Worm (Caenorhabditis elegans) whole organism, L4 larva: ENCODE results near the gene hda-11.

Experiments
- F10B5.3 ChIP-seq: sonication (generic microtip); optimal IDR thresholded peaks from 2 replicates; lab custom pipeline; 2016; ENCODE audit warnings: mild to moderate bottlenecking, missing genetic modification characterization, missing compliant biosample characterization
- F37D6.2 ChIP-seq: sonication (generic microtip); optimal IDR thresholded peaks from 2 replicates; lab custom pipeline; 2016; ENCODE audit warnings: mild to moderate bottlenecking, missing genetic modification characterization, missing compliant biosample characterization
- F49E8.2 ChIP-seq: sonication (generic microtip); optimal IDR thresholded peaks from 2 replicates; lab custom pipeline; 2016; ENCODE audit warnings: missing compliant biosample characterization, mild to moderate bottlenecking, missing genetic modification characterization, borderline replicate concordance
- T26A8.4 ChIP-seq: fragments of 200-800 bp; sonication (Bioruptor generic); IDR thresholded peaks from 2 replicates; pipeline ENCODE4 v1.3.6; 2022; ENCODE audit warnings: missing genetic modification characterization, missing compliant biosample characterization
- Y48G9A.11 ChIP-seq: fragments of 200-800 bp; sonication (Bioruptor generic); IDR thresholded peaks from 2 replicates; pipeline ENCODE4 v1.3.6; 2022; ENCODE audit warnings: missing genetic modification reagents, missing genetic modification characterization, missing compliant biosample characterization
- Y5F2A.4 ChIP-seq: fragments of 200-800 bp; sonication (Bioruptor generic); optimal IDR thresholded peaks from 2 replicates; lab custom pipeline; 2018; ENCODE audit warnings: mild to moderate bottlenecking, missing genetic modification characterization, missing compliant biosample characterization
- ZK337.2 ChIP-seq: fragments of 200-800 bp; sonication (Bioruptor generic); IDR thresholded peaks from 2 replicates; pipeline ENCODE4 v1.3.6; 2022; ENCODE audit warnings: missing genetic modification reagents, missing genetic modification characterization, missing compliant biosample characterization
- ZK546.5 ChIP-seq, 2 experiments: sonication (generic microtip); optimal IDR thresholded peaks; 2 replicates each; lab custom pipeline; 2017; ENCODE audit warnings: missing biosample characterization in 2 of 2, missing genetic modification characterization in 2 of 2
- aha-1 ChIP-seq: fragments of 150-350 bp; peaks from one replicate; lab custom pipeline; 2014; ENCODE audit warnings: missing biosample characterization, missing genetic modification characterization
- aly-2 ChIP-seq: sonication (generic microtip); optimal IDR thresholded peaks from 2 replicates; lab custom pipeline; 2018; ENCODE audit warnings: missing biosample characterization, missing genetic modification characterization
- ceh-20 ChIP-seq: fragments of 200-800 bp; sonication (Bioruptor generic); IDR thresholded peaks from 2 replicates; pipeline ENCODE4 v1.3.6; 2022; ENCODE audit warnings: missing genetic modification reagents, missing genetic modification characterization, missing compliant biosample characterization
- ceh-28 ChIP-seq: fragments of 150-350 bp; optimal IDR thresholded peaks from 2 replicates; lab custom pipeline; 2014; ENCODE audit warnings: missing biosample characterization, missing genetic modification reagents, missing genetic modification characterization
- ceh-32 ChIP-seq: sonication (generic microtip); optimal IDR thresholded peaks from 2 replicates; lab custom pipeline; 2016; ENCODE audit warnings: mild to moderate bottlenecking, missing genetic modification characterization, missing compliant biosample characterization; ENCODE audit not compliant: poor library complexity
- ceh-82 ChIP-seq: sonication (generic microtip); optimal IDR thresholded peaks from 2 replicates; lab custom pipeline; 2017; ENCODE audit warnings: missing biosample characterization, missing genetic modification characterization
- ctbp-1 ChIP-seq: fragments of 200-800 bp; sonication (Bioruptor generic); IDR thresholded peaks from 2 replicates; pipeline ENCODE4 v1.3.6; 2022; ENCODE audit warnings: missing genetic modification reagents, missing genetic modification characterization, missing compliant biosample characterization
- daf-12 ChIP-seq: fragments of 150-350 bp; optimal IDR thresholded peaks from 2 replicates; lab custom pipeline; 2014; ENCODE audit warnings: missing biosample characterization, missing genetic modification reagents, missing genetic modification characterization
- dpl-1 ChIP-seq: fragments of 150-350 bp; optimal IDR thresholded peaks from 2 replicates; lab custom pipeline; 2014; ENCODE audit warnings: missing biosample characterization, missing genetic modification reagents, missing genetic modification characterization
- dve-1 ChIP-seq: sonication (generic microtip); optimal IDR thresholded peaks from 2 replicates; lab custom pipeline; 2017; ENCODE audit warnings: antibody characterized with exemption, mild to moderate bottlenecking, missing genetic modification characterization, missing compliant biosample characterization; ENCODE audit not compliant: insufficient read depth
- egl-43 ChIP-seq: fragments of 200-800 bp; sonication (Bioruptor generic); IDR thresholded peaks from 2 replicates; pipeline ENCODE4 v1.3.6; 2022; ENCODE audit warnings: missing genetic modification reagents, missing genetic modification characterization, missing compliant biosample characterization
- fkh-10 ChIP-seq: fragments of 150-350 bp; optimal IDR thresholded peaks from 2 replicates; lab custom pipeline; 2014; ENCODE audit warnings: missing biosample characterization, missing genetic modification reagents, missing genetic modification characterization
- gei-8 ChIP-seq: fragments of 200-800 bp; sonication (Bioruptor generic); optimal IDR thresholded peaks from 2 replicates; lab custom pipeline; 2018; ENCODE audit warnings: mild to moderate bottlenecking, missing genetic modification characterization, missing compliant biosample characterization
- hif-1 ChIP-seq, 2 experiments: sonication (generic microtip); optimal IDR thresholded peaks; 2 replicates each; lab custom pipeline; 2016 to 2017; ENCODE audit warnings: missing compliant biosample characterization in 2 of 2, missing genetic modification characterization in 2 of 2, missing genetic modification reagents in 2 of 2, missing genotype in 2 of 2, mild to moderate bottlenecking in 1 of 2
- hlh-11 ChIP-seq: fragments of 200-800 bp; sonication (Bioruptor generic); optimal IDR thresholded peaks from 2 replicates; lab custom pipeline; 2018; ENCODE audit warnings: mild to moderate bottlenecking, missing genetic modification characterization, missing compliant biosample characterization
- hmg-1.1 ChIP-seq: fragments of 200-800 bp; sonication (Bioruptor generic); IDR thresholded peaks from 2 replicates; pipeline ENCODE4 v1.3.6; 2022; ENCODE audit warnings: missing genetic modification reagents, missing genetic modification characterization, missing compliant biosample characterization
- lir-3 ChIP-seq: sonication (generic microtip); optimal IDR thresholded peaks from 2 replicates; lab custom pipeline; 2016; ENCODE audit warnings: mild to moderate bottlenecking, missing genetic modification characterization, missing compliant biosample characterization
- mep-1 ChIP-seq: fragments of 150-350 bp; sonication (generic microtip); optimal IDR thresholded peaks from 3 replicates; lab custom pipeline; 2014; ENCODE audit warnings: missing biosample characterization, missing genetic modification characterization
- mxl-3 ChIP-seq: fragments of 200-800 bp; sonication (Bioruptor generic); optimal IDR thresholded peaks from 2 replicates; lab custom pipeline; 2018; ENCODE audit warnings: mild to moderate bottlenecking, missing genetic modification characterization, missing compliant biosample characterization
- nhr-28 ChIP-seq: fragments of 150-350 bp; optimal IDR thresholded peaks from 2 replicates; lab custom pipeline; 2014; ENCODE audit warnings: missing biosample characterization, missing genetic modification characterization
- nhr-41 ChIP-seq: fragments of 200-800 bp; sonication (Bioruptor generic); IDR thresholded peaks from 2 replicates; pipeline ENCODE4 v1.3.6; 2022; ENCODE audit warnings: missing genetic modification reagents, missing genetic modification characterization, missing compliant biosample characterization
- pha-4 ChIP-seq, 2 experiments: fragments of 150-350 bp in 1 of 2; fragments of 200-800 bp in 1 of 2; sonication (Bioruptor generic) in 1 of 2; IDR thresholded peaks in 1 of 2; optimal IDR thresholded peaks in 1 of 2; 2 replicates each; pipeline versions ENCODE4 v1.3.6 to Lab custom; 2014 to 2022; ENCODE audit warnings: missing genetic modification characterization in 2 of 2, missing genetic modification reagents in 2 of 2, missing biosample characterization in 1 of 2, missing compliant biosample characterization in 1 of 2
- pqm-1 ChIP-seq: sonication (generic microtip); optimal IDR thresholded peaks from 2 replicates; lab custom pipeline; 2017; ENCODE audit warnings: missing biosample characterization, missing genetic modification characterization
- saeg-2 ChIP-seq: fragments of 200-800 bp; sonication (Bioruptor generic); IDR thresholded peaks from 2 replicates; pipeline ENCODE4 v1.3.6; 2022; ENCODE audit warnings: missing genetic modification reagents, missing genetic modification characterization, missing compliant biosample characterization
- sdz-12 ChIP-seq: fragments of 200-800 bp; sonication (Bioruptor generic); optimal IDR thresholded peaks from 2 replicates; lab custom pipeline; 2018; ENCODE audit warnings: mild to moderate bottlenecking, missing genetic modification characterization, missing compliant biosample characterization
- set-16 ChIP-seq: fragments of 200-800 bp; sonication (Bioruptor generic); IDR thresholded peaks from 2 replicates; pipeline ENCODE4 v1.3.6; 2022; ENCODE audit warnings: missing genetic modification reagents, missing genetic modification characterization, missing compliant biosample characterization
- snpc-4 ChIP-seq: fragments of 150-350 bp; optimal IDR thresholded peaks from 2 replicates; lab custom pipeline; 2014; ENCODE audit warnings: missing biosample characterization, missing genetic modification characterization
- spr-1 ChIP-seq: sonication (generic microtip); optimal IDR thresholded peaks from 2 replicates; lab custom pipeline; 2016; ENCODE audit warnings: mild to moderate bottlenecking, missing genetic modification characterization, missing compliant biosample characterization
- unc-62 ChIP-seq, 3 experiments: fragments of 150-350 bp in 1 of 3; sonication (generic microtip); optimal IDR thresholded peaks in 2 of 3; peaks in 1 of 3; 1 replicate in 1 of 3; 2 replicates in 2 of 3; lab custom pipeline; 2014 to 2017; ENCODE audit warnings: missing biosample characterization in 3 of 3, missing genetic modification characterization in 3 of 3, missing genetic modification reagents in 3 of 3, missing genotype in 1 of 3
- vab-7 ChIP-seq: fragments of 200-800 bp; sonication (Bioruptor generic); IDR thresholded peaks from 2 replicates; pipeline ENCODE4 v1.3.6; 2022; ENCODE audit warnings: missing genetic modification reagents, missing genetic modification characterization, missing compliant biosample characterization
- zfp-3 ChIP-seq: fragments of 200-800 bp; sonication (Bioruptor generic); conservative IDR thresholded peaks from 2 replicates; pipeline ENCODE4 v1.3.6; 2022; ENCODE audit warnings: missing genetic modification reagents, missing genetic modification characterization, missing compliant biosample characterization

hda-11 gene

DNA sequence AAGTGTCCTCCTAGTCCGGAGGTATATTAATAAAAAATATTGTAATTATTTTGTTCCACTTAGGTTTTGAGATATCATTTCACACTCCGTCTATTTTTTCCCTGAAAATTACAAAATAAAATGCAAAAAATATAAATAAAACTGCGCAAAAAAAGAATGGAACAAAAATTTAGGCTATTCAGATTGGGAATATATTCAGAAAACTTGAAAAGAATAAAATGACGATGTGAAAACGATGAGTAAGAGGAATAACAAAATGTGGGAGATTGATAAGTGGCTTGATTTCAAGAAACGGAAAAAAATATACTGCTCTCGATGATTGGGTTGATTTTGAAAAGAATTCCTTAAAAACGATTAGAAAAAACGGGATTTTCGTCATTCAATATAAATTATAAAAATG is 11.7 kb upstream of the hda-11 start, which contains the start of gene dmsr-8:
Gene dmsr-8, minus strand, starts transcription at position 101 of the 400 bp plus-strand sequence.
- TF ChIP-seq spr-1 (tag; lab: Kevin White, UChicago): no peak
- TF ChIP-seq nhr-41 (GFP tag; lab: Robert Waterston, UW): no peak
- TF ChIP-seq F49E8.2 (tag; lab: Kevin White, UChicago): no peak
- TF ChIP-seq unc-62 (GFP tag; optimal IDR thresholded peaks at IDR 0.05 in 1 of 2; lab: Kevin White, UChicago): peak in 1 of 2 experiments; percentile 61
- TF ChIP-seq unc-62 (tag; optimal IDR thresholded peaks at IDR 0.05; lab: Kevin White, UChicago): no peak

DNA sequence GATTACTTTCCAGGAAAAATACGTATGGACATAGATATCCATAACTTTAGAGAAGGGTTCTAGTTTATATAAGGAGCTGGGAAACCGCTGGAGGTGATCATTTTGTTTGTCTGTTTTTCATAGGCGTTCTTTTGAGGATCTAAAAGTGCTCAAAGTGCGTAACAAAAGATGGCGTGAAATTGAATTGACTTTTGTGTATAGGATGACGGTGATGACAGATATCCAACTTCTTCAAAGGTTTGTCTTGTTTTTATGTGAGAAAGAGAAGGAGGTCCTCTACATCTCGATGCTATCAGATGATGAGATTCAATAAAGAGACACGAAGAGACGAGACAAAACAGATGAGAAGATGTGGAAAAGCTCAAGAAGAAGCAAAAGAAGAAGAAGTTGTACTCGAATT is 9.3 kb upstream of the hda-11 start:
- TF ChIP-seq ceh-28 (tag; lab: Kevin White, UChicago) (no peak), unc-62 (GFP tag; optimal IDR thresholded peaks at IDR 0.05 in 1 of 2; lab: Kevin White, UChicago) (peak in 1 of 2 experiments; percentile 96), unc-62 (tag; optimal IDR thresholded peaks at IDR 0.05; lab: Kevin White, UChicago) (no peak), egl-43 (GFP tag; lab: Robert Waterston, UW) (no peak)

DNA sequence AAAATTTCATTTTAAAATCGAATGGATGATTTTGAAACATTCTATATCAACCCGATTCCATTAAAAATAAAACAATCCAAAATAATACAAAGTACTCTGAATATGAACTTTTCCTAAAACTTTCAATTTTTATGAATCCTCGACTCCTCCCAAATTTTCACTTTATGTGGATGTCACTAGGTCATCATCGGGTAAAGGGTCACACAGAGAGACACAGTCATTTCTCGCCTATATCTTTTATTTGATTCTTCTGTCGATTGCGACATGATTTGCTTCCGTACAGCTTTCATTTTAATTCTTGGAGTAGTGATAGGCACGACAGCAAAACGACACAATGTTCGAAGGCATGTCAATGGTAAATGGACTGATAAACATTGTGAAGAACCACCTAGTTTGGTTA is 2.5 kb downstream of the hda-11 start, which contains the start of gene F25D1.3:
Gene F25D1.3, plus strand, starts transcription at position 225 of the 400 bp plus-strand sequence.
- no peak for TF ChIP-seq Y5F2A.4 (GFP tag; lab: Kevin White, UChicago)
- TF ChIP-seq Y48G9A.11 (GFP tag; lab: Robert Waterston, UW): no peak
- no peak for TF ChIP-seq hlh-11
- TF ChIP-seq aly-2 (tag; lab: Kevin White, UChicago): no peak
- TF ChIP-seq mep-1 (tag; lab: Kevin White, UChicago): no peak
- TF ChIP-seq hmg-1.1 (GFP tag; lab: Robert Waterston, UW): no peak
- TF ChIP-seq sdz-12: no peak
- TF ChIP-seq ctbp-1 (GFP tag; lab: Robert Waterston, UW): no peak
- no peak for TF ChIP-seq saeg-2 (GFP tag; lab: Robert Waterston, UW)

DNA sequence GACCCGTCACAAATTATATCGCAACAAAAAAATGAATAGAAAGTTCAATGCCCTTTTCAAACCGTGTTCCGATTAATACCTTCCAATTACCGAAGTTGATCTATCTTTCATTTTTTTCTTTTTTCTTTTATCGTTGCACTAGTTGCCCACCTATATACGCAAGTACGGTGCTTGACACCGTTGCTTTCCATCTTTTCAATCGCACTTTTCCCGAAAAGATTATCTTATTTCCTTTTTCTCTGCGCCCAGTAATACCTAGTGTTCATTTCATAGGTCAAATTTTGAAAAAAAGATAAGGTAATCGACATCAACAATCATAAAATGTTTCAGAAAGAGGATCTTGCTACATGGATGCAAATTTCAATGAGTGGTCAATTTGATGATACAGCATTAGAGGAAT is 3.6 kb downstream of the hda-11 start:
- no peak for TF ChIP-seq pqm-1 (tag; lab: Kevin White, UChicago)
- TF ChIP-seq aha-1 (tag; lab: Kevin White, UChicago): peak; percentile 90
- TF ChIP-seq lir-3: no peak
- TF ChIP-seq nhr-28 (tag; lab: Kevin White, UChicago): peak; percentile 31

DNA sequence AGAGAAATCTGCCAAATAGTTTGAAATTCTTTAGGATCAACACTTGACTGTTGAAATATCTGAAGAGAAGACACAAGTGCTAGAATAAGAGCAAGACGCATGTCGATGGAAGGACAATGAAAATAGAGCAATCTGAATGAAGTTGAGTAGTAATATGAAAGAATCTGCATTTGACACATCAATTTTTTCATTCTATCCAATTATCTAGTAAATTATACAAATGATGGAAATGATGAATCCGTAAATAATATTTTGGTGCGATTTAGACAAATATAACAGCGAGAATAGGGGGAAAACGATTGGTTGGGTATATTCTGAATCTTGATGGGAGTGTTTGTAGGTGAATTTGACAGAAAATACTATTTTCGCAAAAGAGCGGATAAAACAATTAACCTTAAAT is 6.7 kb downstream of the hda-11 start, which contains the start of gene txt-10:
Gene txt-10, minus strand, starts transcription at position 101 of the 400 bp plus-strand sequence.
- TF ChIP-seq aha-1 (tag; lab: Kevin White, UChicago): peak; percentile 34
- no peak for TF ChIP-seq fkh-10 (GFP tag; lab: Kevin White, UChicago)
- no peak for TF ChIP-seq mxl-3 (GFP tag; lab: Kevin White, UChicago)
- TF ChIP-seq ZK546.5 (tag; optimal IDR thresholded peaks at IDR 0.05; lab: Kevin White, UChicago): no peak
- TF ChIP-seq sdz-12: no peak
- no peak for TF ChIP-seq ZK337.2 (GFP tag; lab: Robert Waterston, UW)
- no peak for TF ChIP-seq gei-8 (GFP tag; lab: Kevin White, UChicago)
- no peak for TF ChIP-seq ceh-20 (GFP tag; lab: Robert Waterston, UW)
- no peak for TF ChIP-seq vab-7 (GFP tag; lab: Robert Waterston, UW)
- no peak for TF ChIP-seq zfp-3 (GFP tag; lab: Robert Waterston, UW)
- no peak for TF ChIP-seq set-16 (GFP tag; lab: Robert Waterston, UW)
- TF ChIP-seq lir-3: no peak
- no peak for TF ChIP-seq ceh-32
- no peak for TF ChIP-seq ceh-82 (tag; lab: Kevin White, UChicago)
- peak; percentile 9 for TF ChIP-seq mep-1 (tag; lab: Kevin White, UChicago)
- peak in 1 of 2 experiments; percentile 88 for TF ChIP-seq unc-62 (GFP tag; optimal IDR thresholded peaks at IDR 0.05 in 1 of 2; lab: Kevin White, UChicago)
- no peak for TF ChIP-seq unc-62 (tag; optimal IDR thresholded peaks at IDR 0.05; lab: Kevin White, UChicago)

DNA sequence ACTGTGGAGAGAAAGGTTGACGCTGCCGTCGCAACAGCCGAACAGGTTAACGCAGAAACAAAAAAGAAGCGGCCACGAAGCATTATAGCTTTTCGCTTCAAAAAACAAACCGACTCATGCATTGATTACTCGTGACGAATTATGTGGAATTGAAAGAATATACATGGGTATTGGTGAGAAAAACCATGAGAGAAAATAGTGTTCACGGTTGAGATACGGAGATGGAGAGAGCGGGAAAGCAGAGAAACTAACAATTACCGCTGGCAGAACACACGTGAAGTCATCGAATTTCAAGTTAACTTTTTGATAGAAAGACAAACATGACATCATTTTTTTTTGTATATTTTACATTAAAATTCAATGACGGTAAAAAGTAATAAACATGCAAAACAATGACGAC is 9.3 kb downstream of the hda-11 start:
- TF ChIP-seq ceh-28 (tag; lab: Kevin White, UChicago) (no peak), F37D6.2 (tag; lab: Kevin White, UChicago) (no peak), pha-4 (GFP tag; IDR thresholded peaks at IDR 0.05; lab: Robert Waterston, UW) (no peak), pha-4 (tag; optimal IDR thresholded peaks at IDR 0.05; lab: Kevin White, UChicago) (no peak), daf-12 (tag; lab: Kevin White, UChicago) (no peak), nhr-28 (tag; lab: Kevin White, UChicago) (peak; percentile 55), hif-1 (tag; optimal IDR thresholded peaks at IDR 0.05; lab: Kevin White, UChicago) (peak in 1 of 2 experiments; percentile 14), hmg-1.1 (GFP tag; lab: Robert Waterston, UW) (0 out of 2 replicates have a peak, but pooled peaks have one; percentile 18), T26A8.4 (GFP tag; lab: Robert Waterston, UW) (no peak), snpc-4 (tag; lab: Kevin White, UChicago) (no peak), dve-1 (peak; percentile 61), F10B5.3 (tag; lab: Kevin White, UChicago) (no peak), dpl-1 (peak; percentile 1), aly-2 (tag; lab: Kevin White, UChicago) (no peak)
